Fruit fly (Drosophila melanogaster) whole organism, prepupa: ENCODE data around the gene CG31933.

Source experiments
- CG11902 ChIP-seq: fragments of 200-800 bp; sonication (Bioruptor generic); optimal IDR thresholded peaks from 3 replicates; lab custom pipeline; 2016; ENCODE audit warnings: missing biosample characterization, missing genetic modification characterization
- CG4318 ChIP-seq: fragments of 200-800 bp; sonication (Bioruptor generic); optimal IDR thresholded peaks from 3 replicates; lab custom pipeline; 2017; ENCODE audit warnings: missing biosample characterization, mild to moderate bottlenecking, missing genetic modification characterization
- Ets21C ChIP-seq: fragments of 200-800 bp; sonication (Bioruptor generic); optimal IDR thresholded peaks from 3 replicates; lab custom pipeline; 2016; ENCODE audit warnings: missing biosample characterization, missing genetic modification characterization

dm6 chr2L:1839019-1839418, 15.9 kb upstream of the CG31933 start:
- no peak for TF ChIP-seq CG4318 (GFP tag; lab: Kevin White, UChicago)
- TF ChIP-seq Ets21C (GFP tag; lab: Kevin White, UChicago): no peak
- no peak for TF ChIP-seq CG11902 (GFP tag; lab: Kevin White, UChicago)
